Worm (Caenorhabditis elegans): ENCODE measurements around the gene rft-2.
A peak's percentile ranks its signal among the peaks of the same experiment; 100 is the strongest.

ce11 chrV:4499156-4499808, 48.9 kb upstream of the rft-2 start:
- TF ChIP-seq lsy-2 (tag; optimal IDR thresholded peaks at IDR 0.05) (peak; percentile 18 to 80), skn-1 (tag; optimal IDR thresholded peaks at IDR 0.05) (no peak), set-16 (GFP tag; IDR thresholded peaks at IDR 0.05) (peak; percentile 94)

All from whole organism, L4 larva.